Fruit fly (Drosophila melanogaster): Measurements from ENCODE around the gene CG31635.

CG31635 gene

dm6 chr2L:6622642-6623162 is 26.2 kb downstream of the CG31635 start, which contains the start of gene CG34345 (continued):
- peak; percentile 46 for TF ChIP-seq phol (tag; optimal IDR thresholded peaks at IDR 0.05)
- TF ChIP-seq Rfx (GFP tag; IDR thresholded peaks at IDR 0.05) = peak; percentile 52
- TF ChIP-seq stwl (tag; optimal IDR thresholded peaks at IDR 0.05) = peak; percentile 100
- peak; percentile 45 for TF ChIP-seq CG3847 (GFP tag; IDR thresholded peaks at IDR 0.05)
- peak; percentile 48 for TF ChIP-seq CG42726 (GFP tag; IDR thresholded peaks at IDR 0.05; ENCODE audit: partially characterized antibody)
- no peak for TF ChIP-seq esg (GFP tag; conservative IDR thresholded peaks at IDR 0.05)
- no peak for TF ChIP-seq CG15011 (GFP tag; optimal IDR thresholded peaks at IDR 0.05)
- peak; percentile 51 for TF ChIP-seq Hmr (GFP tag; optimal IDR thresholded peaks at IDR 0.05)
- TF ChIP-seq CG15601 (tag; optimal IDR thresholded peaks at IDR 0.05) = peak; percentile 20
- TF ChIP-seq hkb (optimal IDR thresholded peaks at IDR 0.05) = no peak
- TF ChIP-seq hkb (GFP tag; IDR thresholded peaks at IDR 0.05) = peak; percentile 18; the same call in 1 of the 2 replicates
- peak; percentile 19 for TF ChIP-seq CG2116 (GFP tag; optimal IDR thresholded peaks at IDR 0.05)
- TF ChIP-seq CG8924 (tag; optimal IDR thresholded peaks at IDR 0.05) = no peak
- peak; percentile 49; the same call in 1 of the 2 replicates for TF ChIP-seq Scr (GFP tag; IDR thresholded peaks at IDR 0.05; ENCODE audit: partially characterized antibody)
- TF ChIP-seq z (GFP tag; IDR thresholded peaks at IDR 0.05) = no peak
- no peak for TF ChIP-seq CG18619 (GFP tag; optimal IDR thresholded peaks at IDR 0.05)
- TF ChIP-seq Dek (tag; optimal IDR thresholded peaks at IDR 0.05) = peak; percentile 58
- TF ChIP-seq CG9876 (GFP tag; optimal IDR thresholded peaks at IDR 0.05) = peak; percentile 5
- TF ChIP-seq CTCF (GFP tag; optimal IDR thresholded peaks at IDR 0.05) = peak; percentile 85
- peak; percentile 40 for TF ChIP-seq CG13624 (GFP tag; optimal IDR thresholded peaks at IDR 0.05)
- TF ChIP-seq CG15514 (GFP tag; optimal IDR thresholded peaks at IDR 0.05) = peak; percentile 36
- no peak for TF ChIP-seq CG11085 (GFP tag; IDR thresholded peaks at IDR 0.05)
- peak; percentile 27 for TF ChIP-seq B-H2 (GFP tag; optimal IDR thresholded peaks at IDR 0.05)
- no peak for TF ChIP-seq CG14014 (GFP tag; IDR thresholded peaks at IDR 0.05)
- TF ChIP-seq mam (GFP tag; optimal IDR thresholded peaks at IDR 0.05) = peak; percentile 43
- TF ChIP-seq E2f2 (GFP tag; IDR thresholded peaks at IDR 0.05) = peak; percentile 60
- peak; percentile 80 for TF ChIP-seq zen2 (GFP tag; IDR thresholded peaks at IDR 0.05; ENCODE audit: partially characterized antibody)
- TF ChIP-seq CG7556 (GFP tag; optimal IDR thresholded peaks at IDR 0.05) = no peak
- no peak for TF ChIP-seq CG10979 (tag; optimal IDR thresholded peaks at IDR 0.05)
- peak; percentile 91 for TF ChIP-seq CG10267 (tag; optimal IDR thresholded peaks at IDR 0.05)
- TF ChIP-seq her (GFP tag; optimal IDR thresholded peaks at IDR 0.05) = no peak
- TF ChIP-seq CG9932 (GFP tag; IDR thresholded peaks at IDR 0.05) = peak; percentile 31; the same call in 1 of the 2 replicates
- peak; percentile 4 for TF ChIP-seq CG17829 (tag; optimal IDR thresholded peaks at IDR 0.05)
- no peak for TF ChIP-seq Tbp (GFP tag; optimal IDR thresholded peaks at IDR 0.05)
- TF ChIP-seq CoRest (tag; optimal IDR thresholded peaks at IDR 0.05) = peak; percentile 47
- no peak for TF ChIP-seq ATbp (GFP tag; optimal IDR thresholded peaks at IDR 0.05)
- no peak for TF ChIP-seq Atf3 (GFP tag; optimal IDR thresholded peaks at IDR 0.05)
- TF ChIP-seq zfh2 (GFP tag; optimal IDR thresholded peaks at IDR 0.05) = peak; percentile 26
- TF ChIP-seq CG12659 (GFP tag; optimal IDR thresholded peaks at IDR 0.05) = peak; percentile 2
- no peak for TF ChIP-seq tio (GFP tag; optimal IDR thresholded peaks at IDR 0.05)
- no peak for TF ChIP-seq Poxn (GFP tag; IDR thresholded peaks at IDR 0.05)
- TF ChIP-seq chinmo (GFP tag; IDR thresholded peaks at IDR 0.05; ENCODE audit: partially characterized antibody) = peak; percentile 60; the same call in 1 of the 4 replicates
- TF ChIP-seq nau (GFP tag; optimal IDR thresholded peaks at IDR 0.05) = no peak
- TF ChIP-seq vvl (GFP tag; IDR thresholded peaks at IDR 0.05) = peak; percentile 22; the same call in 1 of the 2 replicates
- TF ChIP-seq Side (GFP tag; optimal IDR thresholded peaks at IDR 0.05) = no peak
- TF ChIP-seq bbx (GFP tag; IDR thresholded peaks at IDR 0.05; ENCODE audit: partially characterized antibody) = peak; percentile 78
- TF ChIP-seq CG13287 (GFP tag; IDR thresholded peaks at IDR 0.05; ENCODE audit: partially characterized antibody) = peak; percentile 89
- peak; percentile 56; the same call in 2 of the 3 replicates for TF ChIP-seq knrl (GFP tag; IDR thresholded peaks at IDR 0.05; ENCODE audit: partially characterized antibody)
- 0 out of 2 replicates have a peak, but pooled peaks have one; percentile 15 for TF ChIP-seq inv (GFP tag; IDR thresholded peaks at IDR 0.05; ENCODE audit: partially characterized antibody)
- no peak for TF ChIP-seq Mes4 (GFP tag; optimal IDR thresholded peaks at IDR 0.05)

All from whole organism, embryonic.